Worm (Caenorhabditis elegans) whole organism, young adult: ENCODE results near the gene F21H7.12.

Source experiments
- athp-1 ChIP-seq: sonication (generic microtip); optimal IDR thresholded peaks from 2 replicates; lab custom pipeline; 2017; ENCODE audit warnings: mild to moderate bottlenecking, missing genetic modification characterization, missing compliant biosample characterization
- ceh-58 ChIP-seq: fragments of 200-800 bp; sonication (Bioruptor generic); IDR thresholded peaks from 2 replicates; pipeline ENCODE4 v1.3.6; 2022; ENCODE audit warnings: missing genetic modification characterization, missing compliant biosample characterization
- egl-18 ChIP-seq: fragments of 200-800 bp; sonication (Bioruptor generic); IDR thresholded peaks from 2 replicates; pipeline ENCODE4 v1.3.6; 2022; ENCODE audit warnings: missing genetic modification reagents, missing genetic modification characterization, missing compliant biosample characterization
- hlh-12 ChIP-seq: sonication (generic microtip); optimal IDR thresholded peaks from 2 replicates; lab custom pipeline; 2016; ENCODE audit warnings: missing genetic modification characterization, missing compliant biosample characterization
- hlh-26 ChIP-seq: fragments of 200-800 bp; sonication (Bioruptor generic); conservative IDR thresholded peaks from 2 replicates; pipeline ENCODE4 v1.3.6; 2022; ENCODE audit warnings: missing genetic modification reagents, missing genetic modification characterization, missing compliant biosample characterization
- hrde-1 ChIP-seq: sonication (generic microtip); optimal IDR thresholded peaks from 2 replicates; lab custom pipeline; 2016; ENCODE audit warnings: missing genetic modification characterization, mild to moderate bottlenecking, missing compliant biosample characterization, moderate library complexity, missing genotype, missing genetic modification reagents, borderline replicate concordance
- madf-3 ChIP-seq: fragments of 200-800 bp; sonication (Bioruptor generic); IDR thresholded peaks from 2 replicates; pipeline ENCODE4 v1.3.6; 2022; ENCODE audit warnings: missing genetic modification reagents, missing genetic modification characterization, missing compliant biosample characterization
- pha-4 ChIP-seq: fragments of 150-350 bp; sonication (generic microtip); optimal IDR thresholded peaks from 2 replicates; lab custom pipeline; 2014; ENCODE audit warnings: missing biosample characterization, missing genetic modification reagents, missing genetic modification characterization
- sdz-38 ChIP-seq: sonication (generic microtip); optimal IDR thresholded peaks from 2 replicates; lab custom pipeline; 2016; ENCODE audit warnings: missing genotype, missing genetic modification characterization, missing compliant biosample characterization
- zfh-2 ChIP-seq: fragments of 200-800 bp; sonication (Bioruptor generic); conservative IDR thresholded peaks from 2 replicates; pipeline ENCODE4 v1.3.6; 2022; ENCODE audit warnings: missing genetic modification reagents, missing genetic modification characterization, missing compliant biosample characterization
- ztf-18 ChIP-seq: sonication (generic microtip); optimal IDR thresholded peaks from 2 replicates; lab custom pipeline; 2016; ENCODE audit warnings: missing genotype, mild to moderate bottlenecking, missing genetic modification characterization, missing compliant biosample characterization

ce11 chrV:16190485-16190884 is 39.5 kb upstream of the F21H7.12 start, which contains the start of gene srh-281:
- no peak for TF ChIP-seq madf-3 (GFP tag; lab: Robert Waterston, UW)
- no peak for TF ChIP-seq hrde-1 (tag; lab: Kevin White, UChicago)
- TF ChIP-seq ztf-18 (tag; lab: Kevin White, UChicago), result no peak
- TF ChIP-seq athp-1 (tag; lab: Kevin White, UChicago), result no peak
- TF ChIP-seq hlh-12 (tag; lab: Kevin White, UChicago), result no peak
- no peak for TF ChIP-seq ceh-58 (GFP tag; lab: Robert Waterston, UW)
- no peak for TF ChIP-seq pha-4 (tag; lab: Kevin White, UChicago)
- no peak for TF ChIP-seq sdz-38 (tag; lab: Kevin White, UChicago)
- no peak for TF ChIP-seq egl-18
- no peak for TF ChIP-seq zfh-2 (GFP tag; lab: Robert Waterston, UW)
- TF ChIP-seq hlh-26 (GFP tag; lab: Robert Waterston, UW), result no peak
